Fruit fly (Drosophila melanogaster) whole organism, embryonic: ENCODE measurements around the gene Irk1.

ENCODE experiments used
- CG1024 ChIP-seq: fragments of 200-800 bp; sonication (Bioruptor generic); IDR thresholded peaks from 2 replicates; pipeline ENCODE4 v1.3.6; 2022; ENCODE audit warnings: missing biosample characterization, missing genetic modification characterization
- CG11247 ChIP-seq: fragments of 200-800 bp; sonication (Bioruptor generic); IDR thresholded peaks from 2 replicates; pipeline ENCODE4 v1.3.6; 2022; ENCODE audit warnings: missing biosample characterization, missing genetic modification characterization
- CG1832 ChIP-seq: fragments of 200-800 bp; sonication (Bioruptor generic); optimal IDR thresholded peaks from 2 replicates; lab custom pipeline; 2017; ENCODE audit warnings: missing biosample characterization, mild to moderate bottlenecking, missing genetic modification characterization, inconsistent platforms
- CG18764 ChIP-seq: fragments of 200-800 bp; sonication (Bioruptor generic); optimal IDR thresholded peaks from 3 replicates; lab custom pipeline; 2016; ENCODE audit warnings: missing biosample characterization, missing genetic modification characterization
- CG4328 ChIP-seq: fragments of 200-800 bp; sonication (Bioruptor generic); optimal IDR thresholded peaks from 3 replicates; lab custom pipeline; 2017; ENCODE audit warnings: missing biosample characterization, missing genetic modification reagents, missing genetic modification characterization
- CG9817 ChIP-seq: fragments of 200-800 bp; sonication (Bioruptor generic); optimal IDR thresholded peaks from 2 replicates; lab custom pipeline; 2018; ENCODE audit warnings: missing biosample characterization, mild to moderate bottlenecking, missing genetic modification characterization, moderate library complexity
- Drgx ChIP-seq: fragments of 200-800 bp; sonication (Bioruptor generic); IDR thresholded peaks from 2 replicates; pipeline ENCODE4 v1.3.6; 2022; ENCODE audit warnings: missing biosample characterization, missing genetic modification characterization
- Gug ChIP-seq: fragments of 200-800 bp; sonication (Bioruptor generic); IDR thresholded peaks from 4 replicates; pipeline ENCODE4 v1.3.6; 2022; ENCODE audit warnings: missing biosample characterization, missing genetic modification characterization
- Sox102F ChIP-seq: fragments of 200-800 bp; sonication (Bioruptor generic); optimal IDR thresholded peaks from 2 replicates; lab custom pipeline; 2018; ENCODE audit warnings: missing biosample characterization, mild to moderate bottlenecking, missing genetic modification characterization, moderate library complexity
- Spps ChIP-seq: fragments of 200-800 bp; sonication (Bioruptor generic); optimal IDR thresholded peaks from 2 replicates; lab custom pipeline; 2018; ENCODE audit warnings: missing biosample characterization, mild to moderate bottlenecking, missing genetic modification characterization
- ase ChIP-seq: fragments of 200-800 bp; sonication (Bioruptor generic); IDR thresholded peaks from 3 replicates; pipeline ENCODE4 v1.3.6; 2022; ENCODE audit warnings: missing biosample characterization, missing genetic modification characterization
- br ChIP-seq: fragments of >200 bp; optimal IDR thresholded peaks from 2 replicates; lab custom pipeline; 2017
- sc ChIP-seq, 3 experiments: fragments of >200 bp in 2 of 3; fragments of 200-800 bp in 1 of 3; sonication (Bioruptor generic) in 1 of 3; optimal IDR thresholded peaks; 2 replicates in 2 of 3; 3 replicates in 1 of 3; lab custom pipeline; 2017; ENCODE audit warnings: mild to moderate bottlenecking in 1 of 3, missing biosample characterization in 1 of 3, missing genetic modification characterization in 1 of 3, missing genetic modification reagents in 1 of 3

- TF ChIP-seq CG11247 (no peak), CG9817 (peak; percentile 12), Spps (tag; lab: Kevin White, UChicago) (no peak), CG1832 (no peak), ase (GFP tag; lab: Robert Waterston, UW) (no peak), Drgx (no peak), br (lab: Kevin White, UChicago) (no peak), sc (optimal IDR thresholded peaks at IDR 0.05; lab: Kevin White, UChicago) (no peak), sc (GFP tag; optimal IDR thresholded peaks at IDR 0.05; lab: Kevin White, UChicago) (no peak), CG1024 (GFP tag; lab: Robert Waterston, UW) (no peak), Sox102F (no peak), CG4328 (GFP tag; lab: Kevin White, UChicago) (no peak), Gug (no peak), CG18764 (GFP tag; lab: Kevin White, UChicago) (no peak)
Observed at dm6 chr3R:23212764-23213163, 44.6 kb downstream of the Irk1 start.
